Worm (Caenorhabditis elegans): Measurements from ENCODE around the gene str-56.
A peak's percentile ranks its signal among the peaks of the same experiment; 100 is the strongest.

str-56 gene

DNA sequence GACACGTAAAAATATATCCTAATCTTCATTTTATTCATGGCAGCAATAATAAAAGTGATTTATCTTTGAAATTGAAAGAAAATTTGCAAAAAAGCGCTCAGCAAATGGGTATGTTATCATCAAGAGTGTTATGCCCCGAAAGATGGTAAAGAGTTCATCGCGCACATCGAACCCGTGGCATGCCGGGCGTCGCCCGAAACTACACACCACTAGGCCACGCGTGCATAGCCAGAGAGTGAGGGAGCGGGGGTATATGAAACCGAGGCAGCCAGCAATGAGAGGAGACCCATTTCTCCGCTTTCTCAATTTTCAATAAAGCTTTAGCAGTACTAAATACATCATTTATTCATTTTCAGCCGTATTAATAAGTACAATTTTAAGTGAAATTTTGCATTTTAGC lies 1.4 kb downstream of the str-56 start (continued):
- TF ChIP-seq sox-2 (GFP tag; IDR thresholded peaks at IDR 0.05), result peak; percentile 98
- TF ChIP-seq dmd-4 (tag; optimal IDR thresholded peaks at IDR 0.05; ENCODE audit: borderline replicate concordance), result peak; percentile 98
- peak; percentile 90 for TF ChIP-seq nfya-1 (tag; optimal IDR thresholded peaks at IDR 0.05)
- TF ChIP-seq sox-4 (tag; optimal IDR thresholded peaks at IDR 0.05), result peak; percentile 99
- TF ChIP-seq tbx-7 (tag; optimal IDR thresholded peaks at IDR 0.05), result peak; percentile 82
- peak; percentile 99 for TF ChIP-seq gmeb-2 (tag; optimal IDR thresholded peaks at IDR 0.05)
- TF ChIP-seq Y22D7AL.16 (tag; optimal IDR thresholded peaks at IDR 0.05), result peak; percentile 99
- peak; percentile 94 for TF ChIP-seq mec-3 (tag; optimal IDR thresholded peaks at IDR 0.05; ENCODE audit: borderline replicate concordance)
- peak; percentile 76 for TF ChIP-seq fkh-10 (GFP tag; optimal IDR thresholded peaks at IDR 0.05)
- peak; percentile 99 for TF ChIP-seq ttx-3 (tag; optimal IDR thresholded peaks at IDR 0.05)
- TF ChIP-seq pat-9 (tag; optimal IDR thresholded peaks at IDR 0.05), result peak; percentile 100
- peak; percentile 98 for TF ChIP-seq ahr-1 (tag; optimal IDR thresholded peaks at IDR 0.05)
- TF ChIP-seq che-1 (tag; optimal IDR thresholded peaks at IDR 0.05), result peak; percentile 98
- peak; percentile 97 for TF ChIP-seq lim-6 (tag; optimal IDR thresholded peaks at IDR 0.05)
- TF ChIP-seq ceh-2 (tag; optimal IDR thresholded peaks at IDR 0.05), result peak; percentile 98
- peak; percentile 99 for TF ChIP-seq ceh-34 (tag; optimal IDR thresholded peaks at IDR 0.05)
- peak; percentile 99 for TF ChIP-seq ref-2 (tag; optimal IDR thresholded peaks at IDR 0.05)
- TF ChIP-seq ceh-45 (GFP tag; IDR thresholded peaks at IDR 0.05), result peak; percentile 99
- TF ChIP-seq hlh-8 (tag; optimal IDR thresholded peaks at IDR 0.05), result peak; percentile 96
- TF ChIP-seq T23F11.4 (GFP tag; optimal IDR thresholded peaks at IDR 0.05), result peak; percentile 99
- TF ChIP-seq pax-1 (tag; optimal IDR thresholded peaks at IDR 0.05), result no peak
- peak; percentile 86 for TF ChIP-seq unc-42 (tag; optimal IDR thresholded peaks at IDR 0.05)
- peak; percentile 99 for TF ChIP-seq nhr-232 (tag; optimal IDR thresholded peaks at IDR 0.05)
- TF ChIP-seq ceh-18 (tag; optimal IDR thresholded peaks at IDR 0.05), result peak; percentile 96
- peak; percentile 99 for TF ChIP-seq syd-9 (tag; optimal IDR thresholded peaks at IDR 0.05)
- peak; percentile 98 for TF ChIP-seq npax-4 (tag; optimal IDR thresholded peaks at IDR 0.05)
- peak; percentile 99 for TF ChIP-seq ceh-6 (GFP tag; optimal IDR thresholded peaks at IDR 0.05)
- no peak for TF ChIP-seq ama-1 (optimal IDR thresholded peaks at IDR 0.05)
- peak; percentile 98 for TF ChIP-seq F13H6.1 (tag; optimal IDR thresholded peaks at IDR 0.05)
- peak; percentile 99 for TF ChIP-seq ceh-48 (tag; optimal IDR thresholded peaks at IDR 0.05)
- TF ChIP-seq elt-2 (tag; optimal IDR thresholded peaks at IDR 0.05), result peak; percentile 99
- TF ChIP-seq unc-55 (GFP tag; optimal IDR thresholded peaks at IDR 0.05), result no peak
- peak; percentile 94 for TF ChIP-seq zip-5 (tag; optimal IDR thresholded peaks at IDR 0.05)
- TF ChIP-seq lin-11 (tag; optimal IDR thresholded peaks at IDR 0.05), result peak; percentile 97
- no peak for TF ChIP-seq pha-4 (tag; optimal IDR thresholded peaks at IDR 0.05)
- TF ChIP-seq pqm-1 (tag; optimal IDR thresholded peaks at IDR 0.05), result peak; percentile 99
- peak; percentile 99 for TF ChIP-seq hlh-6 (tag; optimal IDR thresholded peaks at IDR 0.05)
- TF ChIP-seq fax-1 (tag; optimal IDR thresholded peaks at IDR 0.05), result peak; percentile 96
- TF ChIP-seq K09A11.1 (tag; optimal IDR thresholded peaks at IDR 0.05; ENCODE audit: insufficient read depth), result peak; percentile 93
- TF ChIP-seq pha-2 (tag; optimal IDR thresholded peaks at IDR 0.05), result peak; percentile 97
- TF ChIP-seq hlh-30 (tag; optimal IDR thresholded peaks at IDR 0.05; ENCODE audit: insufficient read depth), result peak; percentile 90
- peak; percentile 99 for TF ChIP-seq ceh-24 (tag; optimal IDR thresholded peaks at IDR 0.05)
- TF ChIP-seq ceh-30 (tag; optimal IDR thresholded peaks at IDR 0.05), result peak; percentile 87
- peak; percentile 97 for TF ChIP-seq elt-4 (tag; optimal IDR thresholded peaks at IDR 0.05)
- peak; percentile 98 for TF ChIP-seq tbx-2 (tag; optimal IDR thresholded peaks at IDR 0.05)
- peak; percentile 99 for TF ChIP-seq eyg-1 (tag; optimal IDR thresholded peaks at IDR 0.05)
- peak; percentile 55 for TF ChIP-seq ceh-22 (tag; optimal IDR thresholded peaks at IDR 0.05)
- TF ChIP-seq ztf-16 (tag; optimal IDR thresholded peaks at IDR 0.05), result peak; percentile 99
- peak; percentile 93 for TF ChIP-seq sdc-2 (tag; optimal IDR thresholded peaks at IDR 0.05)
- TF ChIP-seq ceh-31 (tag; optimal IDR thresholded peaks at IDR 0.05), result peak; percentile 93
- peak; percentile 99 for TF ChIP-seq unc-86 (tag; optimal IDR thresholded peaks at IDR 0.05)
- TF ChIP-seq K02D7.2 (tag; optimal IDR thresholded peaks at IDR 0.05), result peak; percentile 99
- TF ChIP-seq ceh-14 (tag; optimal IDR thresholded peaks at IDR 0.05), result peak; percentile 99
